Fruit fly (Drosophila melanogaster) whole organism, embryonic: ENCODE measurements around the gene SecCl.
A peak's percentile ranks its signal among the peaks of the same experiment; 100 is the strongest.

Source experiments
- B-H2 ChIP-seq: fragments of 200-800 bp; sonication (Bioruptor generic); optimal IDR thresholded peaks from 2 replicates; lab custom pipeline; 2018; ENCODE audit warnings: missing biosample characterization, mild to moderate bottlenecking, missing genetic modification characterization
- Blimp-1 ChIP-seq: fragments of 200-800 bp; sonication (Bioruptor generic); optimal IDR thresholded peaks from 3 replicates; lab custom pipeline; 2018; ENCODE audit warnings: missing biosample characterization, missing genetic modification characterization, mild to moderate bottlenecking, moderate library complexity, missing genetic modification reagents
- CG1024 ChIP-seq: fragments of 200-800 bp; sonication (Bioruptor generic); IDR thresholded peaks from 2 replicates; pipeline ENCODE4 v1.3.6; 2022; ENCODE audit warnings: missing biosample characterization, missing genetic modification characterization
- CG12071 ChIP-seq: fragments of 200-800 bp; sonication (Bioruptor generic); optimal IDR thresholded peaks from 3 replicates; lab custom pipeline; 2018; ENCODE audit warnings: missing biosample characterization, mild to moderate bottlenecking, missing genetic modification characterization
- CG12219 ChIP-seq: fragments of 200-800 bp; sonication (Bioruptor generic); optimal IDR thresholded peaks from 3 replicates; lab custom pipeline; 2018; ENCODE audit warnings: missing biosample characterization, mild to moderate bottlenecking, missing genetic modification characterization
- CG12299 ChIP-seq: fragments of 200-800 bp; sonication (Bioruptor generic); optimal IDR thresholded peaks from 2 replicates; lab custom pipeline; 2018; ENCODE audit warnings: missing biosample characterization, mild to moderate bottlenecking, missing genetic modification characterization
- CG12391 ChIP-seq: fragments of 200-800 bp; sonication (Bioruptor generic); optimal IDR thresholded peaks from 3 replicates; lab custom pipeline; 2018; ENCODE audit warnings: missing biosample characterization, mild to moderate bottlenecking, missing genetic modification characterization, moderate library complexity
- CG12769 ChIP-seq: fragments of 200-800 bp; sonication (Bioruptor generic); optimal IDR thresholded peaks from 2 replicates; lab custom pipeline; 2019; ENCODE audit warnings: missing biosample characterization, mild to moderate bottlenecking, missing genetic modification characterization, moderate library complexity
- CG13287 ChIP-seq: fragments of 200-800 bp; sonication (Bioruptor generic); IDR thresholded peaks from 2 replicates; pipeline ENCODE4 v1.3.6; 2022; ENCODE audit warnings: missing biosample characterization, missing genetic modification characterization; ENCODE audit not compliant: partially characterized antibody
- CG1529 ChIP-seq: fragments of 200-800 bp; sonication (Bioruptor generic); optimal IDR thresholded peaks from 3 replicates; lab custom pipeline; 2018; ENCODE audit warnings: missing biosample characterization, missing genetic modification characterization
- CG17328 ChIP-seq: fragments of 200-800 bp; sonication (Bioruptor generic); IDR thresholded peaks from 2 replicates; pipeline ENCODE4 v1.3.6; 2022; ENCODE audit warnings: missing biosample characterization, missing genetic modification characterization
- CG18476 ChIP-seq: fragments of 200-800 bp; sonication (Bioruptor generic); optimal IDR thresholded peaks from 2 replicates; lab custom pipeline; 2016; ENCODE audit warnings: missing biosample characterization, mild to moderate bottlenecking, missing genetic modification characterization
- CG2120 ChIP-seq: fragments of 200-800 bp; sonication (Bioruptor generic); optimal IDR thresholded peaks from 3 replicates; lab custom pipeline; 2016; ENCODE audit warnings: missing biosample characterization, missing genetic modification characterization
- CG2889 ChIP-seq: fragments of 200-800 bp; sonication (Bioruptor generic); IDR thresholded peaks from 3 replicates; pipeline ENCODE4 v1.3.6; 2022; ENCODE audit warnings: missing biosample characterization, missing genetic modification characterization
- CG3163 ChIP-seq: fragments of 200-800 bp; sonication (Bioruptor generic); optimal IDR thresholded peaks from 3 replicates; lab custom pipeline; 2016; ENCODE audit warnings: missing biosample characterization, missing genetic modification characterization
- CG4424 ChIP-seq: fragments of 200-800 bp; sonication (Bioruptor generic); optimal IDR thresholded peaks from 3 replicates; lab custom pipeline; 2016; ENCODE audit warnings: missing biosample characterization, missing genetic modification characterization
- CG6765 ChIP-seq: fragments of 200-800 bp; sonication (Bioruptor generic); optimal IDR thresholded peaks from 3 replicates; lab custom pipeline; 2017; ENCODE audit warnings: missing biosample characterization, mild to moderate bottlenecking, missing genetic modification characterization
- CG7839 ChIP-seq: fragments of 200-800 bp; sonication (Bioruptor generic); optimal IDR thresholded peaks from 3 replicates; lab custom pipeline; 2018; ENCODE audit warnings: missing biosample characterization, mild to moderate bottlenecking, missing genetic modification characterization, moderate library complexity
- CTCF ChIP-seq: fragments of 200-800 bp; sonication (Bioruptor generic); optimal IDR thresholded peaks from 2 replicates; lab custom pipeline; 2017; ENCODE audit warnings: missing biosample characterization, mild to moderate bottlenecking, missing genetic modification characterization, moderate library complexity
- Camta ChIP-seq: fragments of 200-800 bp; sonication (Bioruptor generic); optimal IDR thresholded peaks from 2 replicates; lab custom pipeline; 2016; ENCODE audit warnings: missing biosample characterization, missing genetic modification characterization
- D ChIP-seq, 2 experiments: fragments of 200-800 bp in 1 of 2; fragments of >200 bp in 1 of 2; sonication (Bioruptor generic) in 1 of 2; optimal IDR thresholded peaks; 2 replicates in 1 of 2; 3 replicates in 1 of 2; lab custom pipeline; 2017; ENCODE audit warnings: mild to moderate bottlenecking in 1 of 2, missing biosample characterization in 1 of 2, missing genetic modification characterization in 1 of 2, missing genetic modification reagents in 1 of 2
- Dip2 ChIP-seq: fragments of 200-800 bp; sonication (Bioruptor generic); IDR thresholded peaks from 2 replicates; pipeline ENCODE4 v1.3.6; 2022; ENCODE audit warnings: missing biosample characterization, missing genetic modification characterization
- Eip74EF ChIP-seq, 2 experiments: fragments of 200-800 bp in 1 of 2; fragments of >200 bp in 1 of 2; sonication (Bioruptor generic) in 1 of 2; optimal IDR thresholded peaks; 2 replicates each; lab custom pipeline; 2017 to 2019; ENCODE audit warnings: missing biosample characterization in 2 of 2, missing genetic modification characterization in 2 of 2, mild to moderate bottlenecking in 1 of 2, moderate library complexity in 1 of 2
- H2.0 ChIP-seq: fragments of 200-800 bp; sonication (Bioruptor generic); IDR thresholded peaks from 2 replicates; pipeline ENCODE4 v1.3.6; 2022; ENCODE audit warnings: missing biosample characterization, missing genetic modification characterization
- HHEX ChIP-seq: fragments of 200-800 bp; sonication (Bioruptor generic); optimal IDR thresholded peaks from 3 replicates; lab custom pipeline; 2017; ENCODE audit warnings: missing biosample characterization, mild to moderate bottlenecking, missing genetic modification characterization, missing genetic modification reagents
- HLHmδ ChIP-seq: fragments of 200-800 bp; sonication (Bioruptor generic); optimal IDR thresholded peaks from 2 replicates; lab custom pipeline; 2018; ENCODE audit warnings: missing biosample characterization, mild to moderate bottlenecking, missing genetic modification characterization, moderate library complexity
- Hr39 ChIP-seq: fragments of >200 bp; optimal IDR thresholded peaks from 2 replicates; lab custom pipeline; 2017
- Max ChIP-seq: fragments of 200-800 bp; sonication (Bioruptor generic); optimal IDR thresholded peaks from 2 replicates; lab custom pipeline; 2016; ENCODE audit warnings: missing biosample characterization, mild to moderate bottlenecking, missing genetic modification characterization
- Neu2 ChIP-seq: fragments of 200-800 bp; sonication (Bioruptor generic); optimal IDR thresholded peaks from 3 replicates; lab custom pipeline; 2016; ENCODE audit warnings: missing biosample characterization, missing genetic modification characterization, borderline replicate concordance
- Opbp ChIP-seq: fragments of 200-800 bp; sonication (Bioruptor generic); IDR thresholded peaks from 3 replicates; pipeline ENCODE4 v1.3.6; 2022; ENCODE audit warnings: missing biosample characterization, missing genetic modification characterization; ENCODE audit not compliant: partially characterized antibody
- Ravus ChIP-seq: fragments of 200-800 bp; sonication (Bioruptor generic); IDR thresholded peaks from 2 replicates; pipeline ENCODE4 v1.3.6; 2022; ENCODE audit warnings: missing biosample characterization, missing genetic modification characterization
- Tbp ChIP-seq: fragments of >200 bp; optimal IDR thresholded peaks from 2 replicates; lab custom pipeline; 2018; ENCODE audit warnings: missing biosample characterization, missing genetic modification characterization
- Usf ChIP-seq: fragments of 200-800 bp; sonication (Bioruptor generic); optimal IDR thresholded peaks from 2 replicates; lab custom pipeline; 2017; ENCODE audit warnings: missing genotype, missing biosample characterization, missing genetic modification characterization
- br ChIP-seq: fragments of >200 bp; optimal IDR thresholded peaks from 2 replicates; lab custom pipeline; 2017
- cas ChIP-seq: fragments of 200-800 bp; sonication (Bioruptor generic); IDR thresholded peaks from 2 replicates; pipeline ENCODE4 v1.3.6; 2022; ENCODE audit warnings: missing biosample characterization, missing genetic modification characterization
- jumu ChIP-seq: fragments of 200-800 bp; sonication (Bioruptor generic); optimal IDR thresholded peaks from 3 replicates; lab custom pipeline; 2016; ENCODE audit warnings: missing biosample characterization, missing genetic modification characterization
- knrl ChIP-seq: fragments of 200-800 bp; sonication (Bioruptor generic); IDR thresholded peaks from 3 replicates; pipeline ENCODE4 v1.3.6; 2022; ENCODE audit warnings: missing biosample characterization, missing genetic modification characterization; ENCODE audit not compliant: partially characterized antibody
- lola ChIP-seq, 3 experiments: fragments of >200 bp in 2 of 3; fragments of 200-800 bp in 1 of 3; sonication (Bioruptor generic) in 1 of 3; optimal IDR thresholded peaks; 2 replicates each; lab custom pipeline; 2017 to 2019; ENCODE audit warnings: missing biosample characterization in 3 of 3, missing genetic modification characterization in 3 of 3, mild to moderate bottlenecking in 1 of 3, moderate library complexity in 1 of 3
- lov ChIP-seq, 2 experiments: fragments of 200-800 bp in 1 of 2; fragments of >200 bp in 1 of 2; sonication (Bioruptor generic) in 1 of 2; IDR thresholded peaks in 1 of 2; optimal IDR thresholded peaks in 1 of 2; 2 replicates in 1 of 2; 3 replicates in 1 of 2; pipeline versions ENCODE4 v1.3.6 to Lab custom; 2017 to 2022; ENCODE audit warnings: missing biosample characterization in 1 of 2, missing genetic modification characterization in 1 of 2
- p53 ChIP-seq: fragments of 200-800 bp; sonication (Bioruptor generic); optimal IDR thresholded peaks from 2 replicates; lab custom pipeline; 2016; ENCODE audit warnings: missing biosample characterization, missing genetic modification characterization
- prd ChIP-seq, 3 experiments: fragments of >200 bp in 2 of 3; fragments of 200-800 bp in 1 of 3; sonication (Bioruptor generic) in 1 of 3; optimal IDR thresholded peaks in 2 of 3; IDR thresholded peaks in 1 of 3; 2 replicates in 2 of 3; 3 replicates in 1 of 3; pipeline versions ENCODE4 v1.3.6 to Lab custom; 2017 to 2022; ENCODE audit warnings: missing biosample characterization in 1 of 3, missing genetic modification characterization in 1 of 3
- repo ChIP-seq: fragments of 200-800 bp; sonication (Bioruptor generic); optimal IDR thresholded peaks from 2 replicates; lab custom pipeline; 2016; ENCODE audit warnings: missing biosample characterization, missing genetic modification characterization
- stc ChIP-seq: fragments of 200-800 bp; sonication (Bioruptor generic); IDR thresholded peaks from 2 replicates; pipeline ENCODE4 v1.3.6; 2022; ENCODE audit warnings: missing biosample characterization, missing genetic modification characterization
- tll ChIP-seq, 2 experiments: fragments of 200-800 bp in 1 of 2; fragments of >200 bp in 1 of 2; sonication (Bioruptor generic) in 1 of 2; optimal IDR thresholded peaks; 2 replicates each; lab custom pipeline; 2017 to 2019; ENCODE audit warnings: missing biosample characterization in 2 of 2, missing genetic modification characterization in 2 of 2, mild to moderate bottlenecking in 1 of 2, moderate library complexity in 1 of 2
- trem ChIP-seq: fragments of 200-800 bp; optimal IDR thresholded peaks from 3 replicates; lab custom pipeline; 2019; ENCODE audit warnings: missing biosample characterization, mild to moderate bottlenecking, missing genetic modification characterization, moderate library complexity
- ttk ChIP-seq: fragments of 200-800 bp; sonication (Bioruptor generic); IDR thresholded peaks from 2 replicates; pipeline ENCODE4 v2.1.2; 2022; ENCODE audit warnings: missing biosample characterization, missing genetic modification characterization
- tx ChIP-seq: fragments of 200-800 bp; sonication (Bioruptor generic); optimal IDR thresholded peaks from 2 replicates; lab custom pipeline; 2016; ENCODE audit warnings: missing biosample characterization, missing genetic modification characterization
- vnd ChIP-seq: fragments of 200-800 bp; sonication (Bioruptor generic); IDR thresholded peaks from 3 replicates; pipeline ENCODE4 v1.3.6; 2022; ENCODE audit warnings: missing biosample characterization, missing genetic modification characterization; ENCODE audit not compliant: partially characterized antibody
- zf30C ChIP-seq: fragments of 200-800 bp; sonication (Bioruptor generic); optimal IDR thresholded peaks from 3 replicates; lab custom pipeline; 2018; ENCODE audit warnings: missing biosample characterization, mild to moderate bottlenecking, missing genetic modification characterization

The SecCl gene

dm6 chr3L:17425132-17425713 is 44.7 kb upstream of the SecCl start, which contains the start of the genes Sec3 and COX7B (continued):
- TF ChIP-seq lov (optimal IDR thresholded peaks at IDR 0.05; lab: Kevin White, UChicago) (no peak), lov (GFP tag; IDR thresholded peaks at IDR 0.05; lab: Robert Waterston, UW) (no peak), Tbp (GFP tag; lab: Kevin White, UChicago) (no peak), jumu (GFP tag; lab: Kevin White, UChicago) (peak; percentile 31), CG12219 (GFP tag; lab: Kevin White, UChicago) (peak; percentile 8), Max (peak; percentile 76), Camta (GFP tag; lab: Kevin White, UChicago) (no peak), HLHmδ (GFP tag; lab: Kevin White, UChicago) (no peak), prd (optimal IDR thresholded peaks at IDR 0.05; lab: Kevin White, UChicago) (no peak), prd (GFP tag; IDR thresholded peaks at IDR 0.05; lab: Robert Waterston, UW) (peak; percentile 71), Eip74EF (GFP tag; optimal IDR thresholded peaks at IDR 0.05; lab: Kevin White, UChicago) (peak in 1 of 2 experiments; percentile 15), zf30C (no peak), tll (GFP tag; optimal IDR thresholded peaks at IDR 0.05; lab: Kevin White, UChicago) (peak; percentile 35 to 65), Ravus (GFP tag; lab: Robert Waterston, UW) (no peak), CTCF (GFP tag; lab: Kevin White, UChicago) (peak; percentile 21), Blimp-1 (GFP tag; lab: Kevin White, UChicago) (peak; percentile 39), Dip2 (GFP tag; lab: Robert Waterston, UW) (no peak), CG3163 (no peak), Opbp (GFP tag; lab: Robert Waterston, UW) (peak; percentile 87), lola (GFP tag; optimal IDR thresholded peaks at IDR 0.05; lab: Kevin White, UChicago) (peak in 1 of 3 experiments; percentile 64), CG4424 (GFP tag; lab: Kevin White, UChicago) (peak; percentile 70), CG12769 (tag; lab: Kevin White, UChicago) (peak; percentile 84), vnd (GFP tag; lab: Robert Waterston, UW) (peak; percentile 91), CG12071 (GFP tag; lab: Kevin White, UChicago) (no peak), CG18476 (GFP tag; lab: Kevin White, UChicago) (peak; percentile 44), p53 (GFP tag; lab: Kevin White, UChicago) (no peak), stc (GFP tag; lab: Robert Waterston, UW) (no peak), CG1529 (GFP tag; lab: Kevin White, UChicago) (peak; percentile 65), trem (tag; lab: Kevin White, UChicago) (peak; percentile 89), CG6765 (GFP tag; lab: Kevin White, UChicago) (no peak), Neu2 (no peak), CG12299 (tag; lab: Kevin White, UChicago) (peak; percentile 64), CG1024 (GFP tag; lab: Robert Waterston, UW) (no peak), CG12391 (tag; lab: Kevin White, UChicago) (peak; percentile 80), H2.0 (peak; percentile 55), CG7839 (tag; lab: Kevin White, UChicago) (peak; percentile 66), cas (GFP tag; lab: Robert Waterston, UW) (no peak), ttk (GFP tag; lab: Robert Waterston, UW) (no peak), tx (peak; percentile 47), CG17328 (no peak), CG2889 (no peak), CG2120 (GFP tag; lab: Kevin White, UChicago) (peak; percentile 83), repo (GFP tag; lab: Kevin White, UChicago) (no peak), knrl (GFP tag; lab: Robert Waterston, UW) (peak; percentile 97), B-H2 (GFP tag; lab: Kevin White, UChicago) (peak; percentile 82), CG13287 (GFP tag; lab: Robert Waterston, UW) (peak; percentile 98), br (lab: Kevin White, UChicago) (no peak), Usf (GFP tag; lab: Kevin White, UChicago) (no peak), HHEX (peak; percentile 21), Hr39 (lab: Kevin White, UChicago) (no peak), D (optimal IDR thresholded peaks at IDR 0.05; lab: Kevin White, UChicago) (no peak), D (GFP tag; optimal IDR thresholded peaks at IDR 0.05; lab: Kevin White, UChicago) (peak; percentile 30)
